Worm (Caenorhabditis elegans): Measurements from ENCODE around the gene hyl-1.

hyl-1 gene

DNA sequence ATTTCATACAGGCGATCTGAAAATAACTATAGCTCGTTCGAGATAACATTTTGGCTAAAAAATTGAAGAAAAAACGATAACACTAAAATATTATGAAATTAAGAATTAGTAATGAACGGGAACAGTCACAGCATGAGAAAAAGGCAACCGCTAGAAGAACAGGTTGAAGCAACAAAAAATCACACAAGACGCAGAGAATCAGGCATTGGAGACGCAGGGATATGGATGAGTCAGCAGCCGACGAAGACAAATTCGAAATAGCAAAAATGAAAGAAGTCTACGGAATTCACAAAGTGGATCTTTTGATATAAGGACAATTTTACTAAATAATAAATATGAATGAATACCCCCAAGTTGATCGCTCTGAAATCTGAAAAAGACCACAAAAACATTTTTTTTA is 28.4 kb upstream of the hyl-1 start, which contains the start of gene tag-77:
TSS of gene tag-77 (minus strand) at position 15 of the 400 bp plus-strand sequence.
- TF ChIP-seq F13C5.2 (tag; optimal IDR thresholded peaks at IDR 0.05) (no peak), B0310.2 (tag; optimal IDR thresholded peaks at IDR 0.05) (no peak), ceh-13 (GFP tag; optimal IDR thresholded peaks at IDR 0.05) (no peak), ama-1 (optimal IDR thresholded peaks at IDR 0.05) (no peak), ceh-36 (tag; optimal IDR thresholded peaks at IDR 0.05) (no peak), aly-1 (tag; optimal IDR thresholded peaks at IDR 0.05) (no peak), hmbx-1 (tag; optimal IDR thresholded peaks at IDR 0.05) (no peak), tra-4 (tag; optimal IDR thresholded peaks at IDR 0.05) (no peak), scrt-1 (GFP tag; IDR thresholded peaks at IDR 0.05) (no peak), sea-1 (GFP tag; conservative IDR thresholded peaks at IDR 0.05) (no peak), hmg-4 (GFP tag; optimal IDR thresholded peaks at IDR 0.05) (no peak), tbx-37 (GFP tag; conservative IDR thresholded peaks at IDR 0.05) (no peak), tbx-11 (GFP tag; IDR thresholded peaks at IDR 0.05) (no peak)

DNA sequence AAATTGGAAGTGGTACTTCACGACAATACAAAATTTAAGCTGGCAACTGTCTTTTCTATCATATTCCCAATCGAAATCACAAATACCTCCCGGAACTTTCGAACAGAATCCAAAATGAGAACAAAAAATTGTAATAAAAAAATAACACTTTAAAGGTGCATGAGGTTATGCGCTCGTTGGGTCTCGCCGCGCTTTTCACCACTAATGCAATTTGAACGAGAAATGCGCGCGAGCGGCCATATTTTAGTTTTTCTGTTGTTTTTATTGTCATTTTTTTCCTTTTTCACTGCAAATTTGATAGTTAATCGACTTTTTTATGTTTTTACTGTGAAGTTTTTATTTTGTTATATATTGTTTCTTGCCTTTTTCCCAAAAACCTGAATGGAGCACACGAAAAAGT is 27.9 kb upstream of the hyl-1 start, which contains the start of gene mes-6:
TSS of gene mes-6 (plus strand) at position 229 of the 400 bp plus-strand sequence.
- no peak for TF ChIP-seq ama-1 (optimal IDR thresholded peaks at IDR 0.05)
- no peak for TF ChIP-seq ceh-13 (GFP tag; optimal IDR thresholded peaks at IDR 0.05)
- TF ChIP-seq flt-1 (GFP tag; IDR thresholded peaks at IDR 0.05), result no peak
- no peak for TF ChIP-seq pes-1 (GFP tag; IDR thresholded peaks at IDR 0.05)
- no peak for TF ChIP-seq hmbx-1 (tag; optimal IDR thresholded peaks at IDR 0.05)
- no peak for TF ChIP-seq tbx-37 (GFP tag; conservative IDR thresholded peaks at IDR 0.05)
- TF ChIP-seq ets-7 (tag; optimal IDR thresholded peaks at IDR 0.05), result no peak
- no peak for TF ChIP-seq aly-1 (tag; optimal IDR thresholded peaks at IDR 0.05)
- no peak for TF ChIP-seq ceh-36 (tag; optimal IDR thresholded peaks at IDR 0.05)

DNA sequence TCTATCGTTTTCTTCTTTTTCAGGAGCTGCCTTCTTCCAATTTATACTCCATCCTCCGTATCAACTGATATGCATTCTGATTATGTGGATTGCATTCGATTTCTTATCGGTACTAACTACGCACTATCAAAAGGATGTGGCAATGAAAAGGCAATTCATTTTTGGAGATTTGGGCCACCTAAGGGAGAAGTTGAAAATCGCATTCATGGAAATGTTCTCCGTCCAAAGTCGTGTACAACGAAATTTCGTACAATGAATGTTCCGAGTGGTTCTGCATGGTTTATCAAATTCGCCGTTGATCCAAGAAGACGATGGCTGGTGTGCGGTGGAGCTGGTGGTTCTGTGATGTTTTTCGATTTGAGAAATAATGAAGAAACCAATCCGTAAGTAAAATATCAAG is 26.2 kb upstream of the hyl-1 start, which contains the start of gene C09G4.4:
TSS of gene C09G4.4 (plus strand) at position 301 of the 400 bp plus-strand sequence.
- no peak for TF ChIP-seq F13C5.2 (tag; optimal IDR thresholded peaks at IDR 0.05)
- no peak for TF ChIP-seq scrt-1 (GFP tag; IDR thresholded peaks at IDR 0.05)
- TF ChIP-seq tbx-37 (GFP tag; conservative IDR thresholded peaks at IDR 0.05), result no peak
- no peak for TF ChIP-seq tbx-11 (GFP tag; IDR thresholded peaks at IDR 0.05)
- TF ChIP-seq hmbx-1 (tag; optimal IDR thresholded peaks at IDR 0.05), result no peak
- TF ChIP-seq ceh-13 (GFP tag; optimal IDR thresholded peaks at IDR 0.05), result no peak
- no peak for TF ChIP-seq flt-1 (GFP tag; IDR thresholded peaks at IDR 0.05)
- no peak for TF ChIP-seq ceh-36 (tag; optimal IDR thresholded peaks at IDR 0.05)
- TF ChIP-seq pes-1 (GFP tag; IDR thresholded peaks at IDR 0.05), result no peak
- TF ChIP-seq aly-1 (tag; optimal IDR thresholded peaks at IDR 0.05), result no peak
- no peak for TF ChIP-seq ama-1 (optimal IDR thresholded peaks at IDR 0.05)
- no peak for TF ChIP-seq tra-4 (tag; optimal IDR thresholded peaks at IDR 0.05)
- TF ChIP-seq hmg-4 (GFP tag; optimal IDR thresholded peaks at IDR 0.05), result no peak
- TF ChIP-seq sea-1 (GFP tag; conservative IDR thresholded peaks at IDR 0.05), result no peak

DNA sequence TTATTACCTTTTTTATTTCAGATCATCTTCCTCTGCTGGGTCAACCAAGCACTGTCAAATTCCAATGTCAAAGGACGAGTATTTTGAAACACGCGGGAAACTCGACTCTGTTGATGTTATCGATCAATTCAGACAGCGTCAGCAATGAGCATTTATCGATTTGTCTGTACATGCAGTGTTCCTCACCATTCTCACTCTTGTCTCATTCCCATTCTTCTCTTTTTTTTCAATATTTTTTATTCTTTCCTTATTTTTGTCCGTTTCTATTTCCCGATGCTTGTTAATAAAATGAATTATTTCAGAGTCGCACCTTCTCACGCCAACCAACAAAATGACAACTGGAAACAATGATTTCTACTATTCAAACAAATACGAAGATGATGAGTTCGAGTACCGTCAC is 25.3 kb upstream of the hyl-1 start, which contains the start of gene cks-1:
TSS of gene cks-1 (plus strand) at position 301 of the 400 bp plus-strand sequence.
- TF ChIP-seq sea-1 (GFP tag; conservative IDR thresholded peaks at IDR 0.05) (no peak), ets-7 (tag; optimal IDR thresholded peaks at IDR 0.05) (no peak), pes-1 (GFP tag; IDR thresholded peaks at IDR 0.05) (no peak), tbx-11 (GFP tag; IDR thresholded peaks at IDR 0.05) (no peak), hmbx-1 (tag; optimal IDR thresholded peaks at IDR 0.05) (no peak), aly-1 (tag; optimal IDR thresholded peaks at IDR 0.05) (no peak), hnd-1 (tag; optimal IDR thresholded peaks at IDR 0.05) (no peak), B0310.2 (tag; optimal IDR thresholded peaks at IDR 0.05) (no peak), scrt-1 (GFP tag; IDR thresholded peaks at IDR 0.05) (no peak), hmg-4 (GFP tag; optimal IDR thresholded peaks at IDR 0.05) (no peak), ceh-13 (GFP tag; optimal IDR thresholded peaks at IDR 0.05) (no peak), flt-1 (GFP tag; IDR thresholded peaks at IDR 0.05) (no peak), tra-4 (tag; optimal IDR thresholded peaks at IDR 0.05) (no peak), tbx-37 (GFP tag; conservative IDR thresholded peaks at IDR 0.05) (no peak), ceh-36 (tag; optimal IDR thresholded peaks at IDR 0.05) (no peak), ama-1 (optimal IDR thresholded peaks at IDR 0.05) (no peak)

DNA sequence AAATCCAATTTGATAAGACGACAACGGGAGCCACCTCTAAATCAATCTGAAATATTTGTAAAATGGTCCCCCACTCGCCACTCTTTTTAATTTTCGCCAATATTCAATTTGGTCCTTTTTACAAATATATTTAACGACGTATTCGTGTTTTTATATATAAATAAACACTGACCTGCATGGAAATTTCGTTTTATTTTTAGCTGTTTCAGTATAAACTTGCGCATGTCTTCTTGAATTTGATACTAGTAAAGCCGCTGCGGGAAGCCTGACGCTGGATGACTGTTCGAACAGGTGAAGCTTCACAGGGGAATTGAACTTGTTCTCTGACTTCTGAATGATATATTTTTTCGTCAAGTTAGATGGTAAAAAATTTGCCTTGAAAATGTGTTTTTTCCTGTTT is 24.4 kb upstream of the hyl-1 start:
- TF ChIP-seq hmg-4 (GFP tag; optimal IDR thresholded peaks at IDR 0.05), result no peak
- TF ChIP-seq tra-4 (tag; optimal IDR thresholded peaks at IDR 0.05), result no peak
- TF ChIP-seq sea-1 (GFP tag; conservative IDR thresholded peaks at IDR 0.05), result no peak
- TF ChIP-seq F13C5.2 (tag; optimal IDR thresholded peaks at IDR 0.05), result no peak
- TF ChIP-seq ceh-13 (GFP tag; optimal IDR thresholded peaks at IDR 0.05), result no peak
- TF ChIP-seq hmbx-1 (tag; optimal IDR thresholded peaks at IDR 0.05), result no peak
- TF ChIP-seq ceh-36 (tag; optimal IDR thresholded peaks at IDR 0.05), result no peak
- no peak for TF ChIP-seq tbx-11 (GFP tag; IDR thresholded peaks at IDR 0.05)
- no peak for TF ChIP-seq hnd-1 (tag; optimal IDR thresholded peaks at IDR 0.05)
- no peak for TF ChIP-seq tbx-37 (GFP tag; conservative IDR thresholded peaks at IDR 0.05)
- no peak for TF ChIP-seq flt-1 (GFP tag; IDR thresholded peaks at IDR 0.05)
- no peak for TF ChIP-seq pes-1 (GFP tag; IDR thresholded peaks at IDR 0.05)
- no peak for TF ChIP-seq aly-1 (tag; optimal IDR thresholded peaks at IDR 0.05)
- TF ChIP-seq ets-7 (tag; optimal IDR thresholded peaks at IDR 0.05), result no peak
- no peak for TF ChIP-seq scrt-1 (GFP tag; IDR thresholded peaks at IDR 0.05)
- TF ChIP-seq B0310.2 (tag; optimal IDR thresholded peaks at IDR 0.05), result no peak
- TF ChIP-seq ama-1 (optimal IDR thresholded peaks at IDR 0.05), result no peak

DNA sequence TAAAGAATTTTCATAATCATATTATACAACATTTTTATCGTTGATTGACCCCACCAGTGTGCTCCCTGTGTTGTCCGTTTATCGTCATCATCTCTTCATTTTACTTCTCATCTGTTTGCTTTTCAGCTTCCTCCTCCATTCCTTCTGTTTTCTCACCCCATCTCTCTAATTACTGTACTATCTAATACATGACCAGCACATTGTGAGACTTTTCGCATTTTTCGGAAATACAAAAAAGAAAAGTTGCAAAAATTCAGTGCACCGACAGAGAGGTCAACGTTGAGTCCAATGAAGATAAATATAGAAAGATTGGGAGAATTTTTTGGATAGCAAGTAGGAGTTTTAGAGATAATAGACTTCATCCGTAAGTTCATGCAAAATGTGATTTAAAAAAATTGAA is 19.0 kb upstream of the hyl-1 start:
- TF ChIP-seq aly-1 (tag; optimal IDR thresholded peaks at IDR 0.05) (no peak), ceh-13 (GFP tag; optimal IDR thresholded peaks at IDR 0.05) (no peak), ets-7 (tag; optimal IDR thresholded peaks at IDR 0.05) (no peak), ceh-36 (tag; optimal IDR thresholded peaks at IDR 0.05) (no peak), F13C5.2 (tag; optimal IDR thresholded peaks at IDR 0.05) (no peak), sea-1 (GFP tag; conservative IDR thresholded peaks at IDR 0.05) (no peak), tra-4 (tag; optimal IDR thresholded peaks at IDR 0.05) (no peak), tbx-11 (GFP tag; IDR thresholded peaks at IDR 0.05) (no peak), hmbx-1 (tag; optimal IDR thresholded peaks at IDR 0.05) (no peak), hnd-1 (tag; optimal IDR thresholded peaks at IDR 0.05) (no peak), scrt-1 (GFP tag; IDR thresholded peaks at IDR 0.05) (no peak), tbx-37 (GFP tag; conservative IDR thresholded peaks at IDR 0.05) (no peak), pes-1 (GFP tag; IDR thresholded peaks at IDR 0.05) (no peak), ama-1 (optimal IDR thresholded peaks at IDR 0.05) (no peak), B0310.2 (tag; optimal IDR thresholded peaks at IDR 0.05) (no peak), hmg-4 (GFP tag; optimal IDR thresholded peaks at IDR 0.05) (no peak)

DNA sequence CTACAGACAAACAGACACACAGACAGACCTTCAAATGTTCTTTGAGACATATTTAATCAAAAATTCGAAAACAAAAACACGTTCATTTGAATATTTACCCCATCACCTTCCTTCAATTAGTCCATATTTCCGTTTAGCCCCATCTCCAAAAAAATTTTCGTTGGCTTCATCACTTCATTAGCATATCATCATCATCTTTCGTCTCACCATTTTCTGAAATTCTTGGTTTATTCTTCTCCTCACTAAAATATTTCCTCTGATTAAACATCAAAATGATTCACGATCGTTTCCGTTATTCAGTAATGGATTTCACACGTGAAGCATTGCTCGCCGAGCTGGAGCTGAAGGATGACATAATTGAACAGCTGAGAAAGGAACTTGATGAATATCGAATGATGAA is 18.3 kb upstream of the hyl-1 start, which contains the start of gene pkg-2:
TSS of gene pkg-2 (plus strand) at position 301 of the 400 bp plus-strand sequence.
- TF ChIP-seq tra-4 (tag; optimal IDR thresholded peaks at IDR 0.05) (no peak), F13C5.2 (tag; optimal IDR thresholded peaks at IDR 0.05) (no peak), ama-1 (optimal IDR thresholded peaks at IDR 0.05) (no peak), sea-1 (GFP tag; conservative IDR thresholded peaks at IDR 0.05) (no peak), ceh-36 (tag; optimal IDR thresholded peaks at IDR 0.05) (no peak), hmbx-1 (tag; optimal IDR thresholded peaks at IDR 0.05) (no peak), scrt-1 (GFP tag; IDR thresholded peaks at IDR 0.05) (no peak), hnd-1 (tag; optimal IDR thresholded peaks at IDR 0.05) (no peak), aly-1 (tag; optimal IDR thresholded peaks at IDR 0.05) (no peak), tbx-37 (GFP tag; conservative IDR thresholded peaks at IDR 0.05) (no peak), B0310.2 (tag; optimal IDR thresholded peaks at IDR 0.05) (no peak), pes-1 (GFP tag; IDR thresholded peaks at IDR 0.05) (no peak), flt-1 (GFP tag; IDR thresholded peaks at IDR 0.05) (no peak)
